Worm (Caenorhabditis elegans): ENCODE data around the gene smim-14.

The smim-14 gene

DNA sequence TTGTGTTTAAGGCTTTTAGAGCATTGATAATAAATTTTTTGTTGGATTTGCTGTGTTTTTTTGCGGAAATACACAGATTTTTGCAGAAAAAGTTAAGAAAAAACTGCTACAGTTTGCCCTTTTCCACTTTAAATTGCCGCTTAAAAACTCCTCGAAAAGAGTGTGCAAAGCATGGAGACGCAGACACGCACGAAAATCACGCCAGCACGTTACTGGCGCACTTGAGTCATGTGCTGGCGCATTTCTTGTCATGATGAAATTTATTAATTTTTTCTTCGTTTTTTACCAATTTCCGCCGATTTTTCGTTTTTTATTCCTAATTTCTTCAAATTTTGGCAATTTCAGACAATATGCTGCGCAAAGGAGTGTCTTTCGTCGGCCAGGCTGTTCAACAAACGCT is 9.5 kb downstream of the smim-14 start, which contains the start of gene C34C12.8 (continued):
- TF ChIP-seq daf-19 (GFP tag; conservative IDR thresholded peaks at IDR 0.05) (peak; percentile 72; the same call in 1 of the 2 replicates), F10B5.3 (tag; optimal IDR thresholded peaks at IDR 0.05) (peak; percentile 86), ztf-7 (tag; optimal IDR thresholded peaks at IDR 0.05) (peak; percentile 92), daf-12 (tag; optimal IDR thresholded peaks at IDR 0.05) (no peak), ces-1 (GFP tag; optimal IDR thresholded peaks at IDR 0.05) (no peak), ceh-62 (tag; optimal IDR thresholded peaks at IDR 0.05) (no peak), lim-7 (GFP tag; IDR thresholded peaks at IDR 0.05) (no peak), ztf-11 (tag; optimal IDR thresholded peaks at IDR 0.05) (no peak), ceh-28 (tag; optimal IDR thresholded peaks at IDR 0.05) (no peak), pha-4 (GFP tag; IDR thresholded peaks at IDR 0.05) (peak; percentile 93), pha-4 (tag; optimal IDR thresholded peaks at IDR 0.05) (peak; percentile 40), set-16 (GFP tag; IDR thresholded peaks at IDR 0.05) (no peak), zfp-3 (GFP tag; conservative IDR thresholded peaks at IDR 0.05) (peak; percentile 93), lsy-2 (tag; optimal IDR thresholded peaks at IDR 0.05) (peak; percentile 72 to 97), nhr-237 (tag; optimal IDR thresholded peaks at IDR 0.05) (no peak), unc-62 (GFP tag; optimal IDR thresholded peaks at IDR 0.05 in 1 of 2) (peak in 1 of 2 experiments; percentile 98), unc-62 (tag; optimal IDR thresholded peaks at IDR 0.05) (no peak), php-3 (GFP tag; IDR thresholded peaks at IDR 0.05) (peak; percentile 89), ceh-82 (tag; optimal IDR thresholded peaks at IDR 0.05) (no peak), unc-130 (GFP tag; optimal IDR thresholded peaks at IDR 0.05) (peak; percentile 29), ctbp-1 (GFP tag; IDR thresholded peaks at IDR 0.05) (peak; percentile 88), lin-15B (tag; optimal IDR thresholded peaks at IDR 0.05) (peak; percentile 84), nhr-48 (tag; optimal IDR thresholded peaks at IDR 0.05) (peak; percentile 81), ZK337.2 (GFP tag; IDR thresholded peaks at IDR 0.05) (peak; percentile 67; the same call in 1 of the 2 replicates), Y75B8A.6 (GFP tag; IDR thresholded peaks at IDR 0.05) (no peak), lin-39 (tag; optimal IDR thresholded peaks at IDR 0.05) (no peak), F26F4.8 (GFP tag; conservative IDR thresholded peaks at IDR 0.05) (no peak), vab-7 (GFP tag; IDR thresholded peaks at IDR 0.05) (peak; percentile 45; the same call in 1 of the 2 replicates), madf-9 (GFP tag; conservative IDR thresholded peaks at IDR 0.05) (peak; percentile 87), zag-1 (tag; optimal IDR thresholded peaks at IDR 0.05) (peak; percentile 76), daf-8 (GFP tag; IDR thresholded peaks at IDR 0.05) (no peak), nhr-25 (tag; optimal IDR thresholded peaks at IDR 0.05; ENCODE audit: borderline replicate concordance, insufficient read depth) (peak; percentile 75), egl-27 (tag; optimal IDR thresholded peaks at IDR 0.05) (no peak), mes-2 (tag; optimal IDR thresholded peaks at IDR 0.05; ENCODE audit: poor library complexity, severe bottlenecking) (peak; percentile 95), dmd-6 (GFP tag; IDR thresholded peaks at IDR 0.05) (peak; percentile 91), hlh-11 (tag; optimal IDR thresholded peaks at IDR 0.05) (peak; percentile 90), Y105C5A.15 (GFP tag; IDR thresholded peaks at IDR 0.05) (no peak), F49E8.2 (tag; optimal IDR thresholded peaks at IDR 0.05; ENCODE audit: borderline replicate concordance) (peak; percentile 88), aha-1 (tag) (peak; percentile 97), D1046.2 (GFP tag; IDR thresholded peaks at IDR 0.05) (peak; percentile 82; the same call in 1 of the 2 replicates), Y48G9A.11 (GFP tag; IDR thresholded peaks at IDR 0.05) (peak; percentile 82), jun-1 (tag; optimal IDR thresholded peaks at IDR 0.05) (peak; percentile 86), mxl-3 (GFP tag; optimal IDR thresholded peaks at IDR 0.05) (no peak), T26A8.4 (GFP tag; IDR thresholded peaks at IDR 0.05) (peak; percentile 95), zfp-2 (tag; optimal IDR thresholded peaks at IDR 0.05) (peak; percentile 55), mdl-1 (tag; optimal IDR thresholded peaks at IDR 0.05) (no peak), gei-8 (GFP tag; optimal IDR thresholded peaks at IDR 0.05) (peak; percentile 55), nhr-77 (tag; optimal IDR thresholded peaks at IDR 0.05) (peak; percentile 84), nhr-11 (tag; optimal IDR thresholded peaks at IDR 0.05) (peak; percentile 85), ceh-44 (GFP tag; IDR thresholded peaks at IDR 0.05) (no peak), lir-3 (tag; optimal IDR thresholded peaks at IDR 0.05) (peak; percentile 65), tra-1 (GFP tag; IDR thresholded peaks at IDR 0.05) (peak; percentile 92)

Data from whole organism, L4 larva.